Worm (Caenorhabditis elegans): Measurements from ENCODE around the gene C18H2.5.

C18H2.5 gene

DNA sequence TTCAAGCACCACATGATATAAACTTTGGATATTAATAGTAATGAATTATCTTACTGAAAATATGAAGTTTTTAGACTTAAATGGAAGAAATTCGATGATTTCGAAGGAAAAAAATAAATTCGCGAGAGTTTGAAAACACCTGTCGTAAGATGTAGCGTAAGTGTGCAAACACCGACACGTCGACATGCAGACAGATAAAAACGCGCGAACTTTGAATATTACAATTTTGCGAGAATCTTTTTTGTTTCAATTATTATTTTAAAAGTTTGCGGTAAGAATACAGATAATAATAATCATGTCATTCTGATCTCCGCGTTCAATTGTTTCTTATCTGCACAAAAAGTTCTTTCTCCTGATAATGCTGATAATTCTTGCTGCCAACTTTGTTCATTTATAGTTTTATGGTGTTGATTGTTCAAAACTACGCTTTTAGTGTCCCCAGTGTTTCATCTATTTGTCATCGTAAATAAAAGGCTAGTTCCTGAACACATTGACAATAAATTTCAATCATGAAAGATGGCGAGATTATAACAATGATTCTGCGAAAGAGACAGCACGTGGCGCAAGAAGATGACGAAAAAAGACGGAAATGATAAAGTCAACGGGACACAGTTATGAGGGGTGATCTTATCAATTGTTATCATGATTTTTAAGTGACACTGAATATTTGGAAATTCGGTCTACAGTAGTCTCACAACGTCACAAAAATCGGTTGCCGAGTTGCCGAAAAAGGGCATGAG lies 50.1 kb downstream of the C18H2.5 start:
- TF ChIP-seq tra-4 (tag; optimal IDR thresholded peaks at IDR 0.05) (no peak), B0310.2 (tag; optimal IDR thresholded peaks at IDR 0.05) (no peak), ceh-36 (tag; optimal IDR thresholded peaks at IDR 0.05) (no peak), aly-1 (tag; optimal IDR thresholded peaks at IDR 0.05) (no peak), hmg-4 (GFP tag; optimal IDR thresholded peaks at IDR 0.05) (no peak), tbx-11 (GFP tag; IDR thresholded peaks at IDR 0.05) (no peak), hnd-1 (tag; optimal IDR thresholded peaks at IDR 0.05) (no peak), hmbx-1 (tag; optimal IDR thresholded peaks at IDR 0.05) (no peak), ama-1 (optimal IDR thresholded peaks at IDR 0.05) (no peak), scrt-1 (GFP tag; IDR thresholded peaks at IDR 0.05) (no peak), flt-1 (GFP tag; IDR thresholded peaks at IDR 0.05) (no peak)

DNA sequence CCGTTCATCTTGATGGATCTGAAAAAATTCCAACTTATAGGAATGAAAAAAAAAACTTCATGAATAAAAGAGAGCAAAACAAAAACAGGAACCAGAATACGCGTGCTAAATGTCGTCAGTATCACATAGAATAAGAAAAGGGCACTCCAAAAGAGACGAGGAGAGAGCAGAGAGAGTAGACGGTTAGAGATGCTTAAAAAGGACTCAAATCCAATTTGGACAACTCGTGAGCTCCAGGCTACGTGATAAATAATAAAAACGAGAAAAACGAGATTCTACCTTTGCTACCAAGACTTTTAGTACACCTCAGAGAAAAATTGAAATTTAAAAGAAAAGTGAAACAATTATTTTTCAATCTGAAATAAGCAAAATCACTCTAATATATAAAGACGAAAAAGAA lies 51.1 kb downstream of the C18H2.5 start, which contains the start of gene upp-1:
upp-1 (minus strand) TSS at position 18 of the 400 bp plus-strand sequence.
- TF ChIP-seq aly-1 (tag; optimal IDR thresholded peaks at IDR 0.05) (no peak), ets-7 (tag; optimal IDR thresholded peaks at IDR 0.05) (no peak), hnd-1 (tag; optimal IDR thresholded peaks at IDR 0.05) (no peak), ceh-36 (tag; optimal IDR thresholded peaks at IDR 0.05) (no peak), ama-1 (optimal IDR thresholded peaks at IDR 0.05) (no peak), sea-1 (GFP tag; conservative IDR thresholded peaks at IDR 0.05) (no peak), scrt-1 (GFP tag; IDR thresholded peaks at IDR 0.05) (no peak), tbx-11 (GFP tag; IDR thresholded peaks at IDR 0.05) (no peak), tra-4 (tag; optimal IDR thresholded peaks at IDR 0.05) (no peak), hmbx-1 (tag; optimal IDR thresholded peaks at IDR 0.05) (no peak), tbx-37 (GFP tag; conservative IDR thresholded peaks at IDR 0.05) (no peak), hmg-4 (GFP tag; optimal IDR thresholded peaks at IDR 0.05) (no peak), ceh-13 (GFP tag; optimal IDR thresholded peaks at IDR 0.05) (no peak), pes-1 (GFP tag; IDR thresholded peaks at IDR 0.05) (no peak), F13C5.2 (tag; optimal IDR thresholded peaks at IDR 0.05) (no peak)

DNA sequence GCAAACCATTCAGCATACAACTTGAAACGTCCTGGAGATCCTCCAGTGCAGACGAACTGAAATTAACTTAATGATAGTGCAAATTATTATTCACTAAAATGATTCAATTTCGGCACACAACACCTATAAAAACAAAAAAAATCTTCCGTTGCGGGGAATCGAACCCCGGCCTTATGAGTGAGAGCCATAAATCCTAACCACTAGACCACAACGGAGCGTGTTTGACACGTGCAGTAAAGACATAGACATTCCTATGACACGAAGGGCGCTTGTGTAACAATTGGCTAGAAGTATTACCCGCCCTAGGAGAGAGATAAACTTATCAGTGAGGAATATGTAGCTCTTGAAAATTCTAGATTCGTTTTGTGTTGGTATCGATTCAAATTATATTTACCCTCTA lies 52.2 kb downstream of the C18H2.5 start:
- TF ChIP-seq ets-7 (tag; optimal IDR thresholded peaks at IDR 0.05) (peak; percentile 40), ceh-13 (GFP tag; optimal IDR thresholded peaks at IDR 0.05) (peak; percentile 50), ceh-36 (tag; optimal IDR thresholded peaks at IDR 0.05) (peak; percentile 77), tbx-37 (GFP tag; conservative IDR thresholded peaks at IDR 0.05) (peak; percentile 54; the same call in 1 of the 2 replicates), scrt-1 (GFP tag; IDR thresholded peaks at IDR 0.05) (peak; percentile 83), tbx-11 (GFP tag; IDR thresholded peaks at IDR 0.05) (peak; percentile 74), ama-1 (optimal IDR thresholded peaks at IDR 0.05) (no peak), tra-4 (tag; optimal IDR thresholded peaks at IDR 0.05) (no peak), flt-1 (GFP tag; IDR thresholded peaks at IDR 0.05) (no peak), hmg-4 (GFP tag; optimal IDR thresholded peaks at IDR 0.05) (peak; percentile 12), hnd-1 (tag; optimal IDR thresholded peaks at IDR 0.05) (peak; percentile 51), pes-1 (GFP tag; IDR thresholded peaks at IDR 0.05) (no peak; the same call in 1 of the 2 replicates), hmbx-1 (tag; optimal IDR thresholded peaks at IDR 0.05) (peak; percentile 31), sea-1 (GFP tag; conservative IDR thresholded peaks at IDR 0.05) (peak; percentile 81), B0310.2 (tag; optimal IDR thresholded peaks at IDR 0.05) (peak; percentile 53), aly-1 (tag; optimal IDR thresholded peaks at IDR 0.05) (peak; percentile 6), F13C5.2 (tag; optimal IDR thresholded peaks at IDR 0.05) (peak; percentile 74)

DNA sequence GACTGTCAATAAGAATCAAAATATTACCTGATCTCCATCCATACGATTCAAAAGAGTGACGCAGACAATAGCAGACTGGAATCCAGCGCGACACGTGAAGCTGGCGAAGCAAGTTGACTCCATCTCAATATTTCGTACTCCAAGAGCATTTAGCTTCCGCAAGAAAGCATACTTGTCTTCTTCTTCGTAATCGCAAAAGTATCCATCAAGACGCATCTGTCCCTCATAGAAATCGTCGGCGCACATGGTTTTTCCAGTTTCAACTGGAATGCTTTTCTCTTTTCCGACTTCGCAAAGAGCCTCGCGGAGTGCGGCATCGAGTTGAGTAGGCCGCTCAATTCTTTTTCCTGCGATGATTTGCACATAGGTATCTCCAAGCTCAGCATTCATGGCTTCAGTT lies 52.8 kb downstream of the C18H2.5 start:
- TF ChIP-seq aly-1 (tag; optimal IDR thresholded peaks at IDR 0.05) (no peak), scrt-1 (GFP tag; IDR thresholded peaks at IDR 0.05) (no peak), ceh-13 (GFP tag; optimal IDR thresholded peaks at IDR 0.05) (no peak), ama-1 (optimal IDR thresholded peaks at IDR 0.05) (no peak), hnd-1 (tag; optimal IDR thresholded peaks at IDR 0.05) (no peak), hmg-4 (GFP tag; optimal IDR thresholded peaks at IDR 0.05) (no peak), pes-1 (GFP tag; IDR thresholded peaks at IDR 0.05) (no peak), flt-1 (GFP tag; IDR thresholded peaks at IDR 0.05) (no peak), F13C5.2 (tag; optimal IDR thresholded peaks at IDR 0.05) (no peak), B0310.2 (tag; optimal IDR thresholded peaks at IDR 0.05) (no peak), ets-7 (tag; optimal IDR thresholded peaks at IDR 0.05) (no peak)
